Worm (Caenorhabditis elegans): Measurements from ENCODE around the gene str-115.

str-115 gene

DNA sequence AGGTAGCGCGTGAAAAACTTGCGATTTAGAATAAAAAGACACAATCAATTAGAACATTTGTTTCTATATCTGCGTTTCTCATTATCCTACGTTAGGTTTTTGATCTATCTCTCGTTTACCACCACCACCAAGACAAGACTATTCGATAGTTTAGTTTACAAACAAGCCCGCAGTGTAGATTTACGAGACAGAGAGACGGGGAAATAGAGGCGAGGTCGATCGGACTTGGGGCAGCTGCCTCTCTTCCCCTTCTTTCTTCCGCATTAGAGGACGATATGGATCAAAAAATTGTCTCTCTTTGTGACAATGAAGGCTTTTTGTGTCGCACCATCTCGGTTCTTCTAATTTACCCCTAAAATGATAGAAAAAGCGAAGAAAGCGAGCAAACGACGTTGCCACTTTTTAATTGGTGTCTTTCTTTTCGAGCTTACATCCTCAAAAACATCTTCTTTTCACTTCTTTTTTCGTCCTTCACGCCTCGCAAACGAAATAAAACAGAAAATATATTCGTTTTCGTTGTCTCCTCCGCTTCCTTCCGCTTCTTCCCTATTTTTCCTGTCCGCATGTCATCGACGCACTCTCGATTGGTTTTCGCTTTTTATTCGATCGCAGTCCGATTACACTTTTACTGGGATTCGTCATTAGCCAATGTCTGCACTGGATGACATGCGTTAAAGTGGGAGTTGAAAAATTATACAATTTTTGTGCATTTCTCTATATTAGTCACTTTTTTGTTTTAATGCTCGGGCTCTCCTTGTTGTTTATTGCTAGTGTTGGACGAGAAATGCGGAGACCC lies 12.7 kb downstream of the str-115 start:
- TF ChIP-seq nhr-84 (tag; optimal IDR thresholded peaks at IDR 0.05) (no peak), dsc-1 (tag; optimal IDR thresholded peaks at IDR 0.05) (no peak), ces-1 (GFP tag; optimal IDR thresholded peaks at IDR 0.05) (no peak), lin-39 (tag; optimal IDR thresholded peaks at IDR 0.05) (no peak), isw-1 (GFP tag; IDR thresholded peaks at IDR 0.05) (no peak), zip-4 (GFP tag; optimal IDR thresholded peaks at IDR 0.05) (no peak), ets-5 (GFP tag; IDR thresholded peaks at IDR 0.05) (no peak), sox-4 (tag; optimal IDR thresholded peaks at IDR 0.05) (no peak), nhr-11 (tag; optimal IDR thresholded peaks at IDR 0.05) (no peak), dpl-1 (GFP tag; optimal IDR thresholded peaks at IDR 0.05) (peak in 1 of 3 experiments; percentile 9), pag-3 (tag; optimal IDR thresholded peaks at IDR 0.05; ENCODE audit: borderline replicate concordance, insufficient read depth) (no peak), ceh-90 (tag; optimal IDR thresholded peaks at IDR 0.05) (no peak), C04F5.9 (tag; optimal IDR thresholded peaks at IDR 0.05) (no peak), ceh-82 (tag; optimal IDR thresholded peaks at IDR 0.05) (peak in 1 of 3 experiments; percentile 8), snu-23 (GFP tag; optimal IDR thresholded peaks at IDR 0.05) (peak; percentile 46), ztf-4 (tag; optimal IDR thresholded peaks at IDR 0.05) (no peak), nhr-85 (tag) (peak; percentile 37), xbp-1 (tag; optimal IDR thresholded peaks at IDR 0.05) (no peak), mep-1 (tag; optimal IDR thresholded peaks at IDR 0.05) (peak; percentile 66), nhr-28 (tag; optimal IDR thresholded peaks at IDR 0.05) (no peak), mab-9 (GFP tag; IDR thresholded peaks at IDR 0.05) (no peak), lsy-2 (tag; optimal IDR thresholded peaks at IDR 0.05) (peak in 1 of 2 experiments; percentile 11), Y116A8C.19 (tag; optimal IDR thresholded peaks at IDR 0.05; ENCODE audit: borderline replicate concordance) (no peak), efl-1 (optimal IDR thresholded peaks at IDR 0.05) (peak; percentile 3 to 19), efl-1 (GFP tag; optimal IDR thresholded peaks at IDR 0.05 in 1 of 2) (no peak), C34B4.2 (tag; optimal IDR thresholded peaks at IDR 0.05) (no peak), lin-13 (GFP tag; optimal IDR thresholded peaks at IDR 0.05) (no peak), sptf-1 (tag; optimal IDR thresholded peaks at IDR 0.05) (no peak), grh-1 (GFP tag; IDR thresholded peaks at IDR 0.05) (no peak), ceh-88 (GFP tag; IDR thresholded peaks at IDR 0.05) (no peak), blmp-1 (tag; optimal IDR thresholded peaks at IDR 0.05) (peak; percentile 97), irx-1 (tag; optimal IDR thresholded peaks at IDR 0.05) (peak; percentile 21), lin-14 (GFP tag; optimal IDR thresholded peaks at IDR 0.05) (peak; percentile 78), elt-3 (tag; optimal IDR thresholded peaks at IDR 0.05) (peak in 1 of 6 experiments; percentile 27), alr-1 (tag; optimal IDR thresholded peaks at IDR 0.05; ENCODE audit: borderline replicate concordance) (no peak), hpl-2 (GFP tag; optimal IDR thresholded peaks at IDR 0.05) (no peak), sup-37 (GFP tag; optimal IDR thresholded peaks at IDR 0.05) (no peak), nhr-77 (tag; optimal IDR thresholded peaks at IDR 0.05) (no peak), mdl-1 (tag; optimal IDR thresholded peaks at IDR 0.05) (no peak), ama-1 (optimal IDR thresholded peaks at IDR 0.05) (no peak), unc-30 (tag; optimal IDR thresholded peaks at IDR 0.05) (no peak), nhr-237 (tag; optimal IDR thresholded peaks at IDR 0.05) (no peak), pax-3 (tag; optimal IDR thresholded peaks at IDR 0.05) (no peak), nhr-12 (tag; optimal IDR thresholded peaks at IDR 0.05) (no peak), snpc-4 (tag; optimal IDR thresholded peaks at IDR 0.05) (no peak), hlh-4 (tag; optimal IDR thresholded peaks at IDR 0.05) (no peak), F16B12.6 (tag; optimal IDR thresholded peaks at IDR 0.05) (no peak), lin-35 (GFP tag; optimal IDR thresholded peaks at IDR 0.05) (no peak), unc-98 (GFP tag; IDR thresholded peaks at IDR 0.05) (no peak), tbx-2 (tag; optimal IDR thresholded peaks at IDR 0.05) (no peak), jun-1 (tag; optimal IDR thresholded peaks at IDR 0.05) (no peak), nhr-47 (tag; optimal IDR thresholded peaks at IDR 0.05) (no peak), aha-1 (tag; optimal IDR thresholded peaks at IDR 0.05) (no peak)
